Fruit fly (Drosophila melanogaster): ENCODE data around the gene yellow-c.
A peak's percentile ranks its signal among the peaks of the same experiment; 100 is the strongest.

The yellow-c gene

DNA sequence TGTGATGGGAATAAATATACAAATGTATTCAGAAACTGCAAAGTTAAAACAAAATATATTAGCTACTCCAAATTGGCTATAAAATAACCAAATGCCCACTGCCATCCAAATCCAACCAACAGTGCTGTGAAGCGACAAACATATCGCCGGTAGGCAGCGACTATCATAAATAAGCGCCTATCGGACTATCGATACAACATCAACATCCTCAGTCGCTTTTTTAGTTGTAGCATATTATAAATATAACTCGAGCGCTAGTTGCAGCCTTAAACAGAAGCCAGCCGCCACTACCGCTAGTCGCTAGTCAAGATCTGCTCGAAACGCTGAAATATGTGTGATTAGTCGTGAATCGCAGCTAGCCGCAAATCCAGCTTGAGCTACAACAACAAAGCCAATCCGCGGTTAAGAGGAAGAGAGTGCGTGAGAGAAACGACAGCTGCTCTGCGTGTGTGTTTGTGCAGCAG lies 4.1 kb downstream of the yellow-c start (continued):
- TF ChIP-seq MESR4 (GFP tag; optimal IDR thresholded peaks at IDR 0.05) (peak; percentile 69), Bteb2 (GFP tag; optimal IDR thresholded peaks at IDR 0.05) (no peak), eyg (GFP tag; optimal IDR thresholded peaks at IDR 0.05) (no peak), CG18599 (GFP tag; optimal IDR thresholded peaks at IDR 0.05) (no peak), CG17328 (GFP tag; IDR thresholded peaks at IDR 0.05) (no peak), Fer2 (tag; optimal IDR thresholded peaks at IDR 0.05) (no peak), E2f1 (GFP tag; IDR thresholded peaks at IDR 0.05) (no peak), Lpt (GFP tag; optimal IDR thresholded peaks at IDR 0.05) (no peak), fd102C (GFP tag; optimal IDR thresholded peaks at IDR 0.05) (no peak), hbn (GFP tag; IDR thresholded peaks at IDR 0.05; ENCODE audit: partially characterized antibody) (peak; percentile 65), CG10543 (GFP tag; optimal IDR thresholded peaks at IDR 0.05) (peak; percentile 9), lmd (GFP tag; IDR thresholded peaks at IDR 0.05) (peak; percentile 22; the same call in 1 of the 2 replicates), TFAM (GFP tag; optimal IDR thresholded peaks at IDR 0.05) (no peak), Usf (GFP tag; optimal IDR thresholded peaks at IDR 0.05) (no peak), dpn (GFP tag; optimal IDR thresholded peaks at IDR 0.05) (peak; percentile 10 to 53), CG12942 (GFP tag; optimal IDR thresholded peaks at IDR 0.05) (no peak), Drgx (GFP tag; IDR thresholded peaks at IDR 0.05) (no peak), NFAT (GFP tag; IDR thresholded peaks at IDR 0.05) (peak; percentile 72), CG5953 (GFP tag; IDR thresholded peaks at IDR 0.05) (no peak), Mrtf (GFP tag; IDR thresholded peaks at IDR 0.05) (no peak), gem (tag; optimal IDR thresholded peaks at IDR 0.05) (no peak), CG15073 (GFP tag; optimal IDR thresholded peaks at IDR 0.05) (no peak), CG33557 (GFP tag; optimal IDR thresholded peaks at IDR 0.05) (peak; percentile 0), knrl (GFP tag; IDR thresholded peaks at IDR 0.05; ENCODE audit: partially characterized antibody) (peak; percentile 85), schlank (tag; optimal IDR thresholded peaks at IDR 0.05) (no peak), CG4424 (GFP tag; optimal IDR thresholded peaks at IDR 0.05) (peak; percentile 28), CG43689 (GFP tag; IDR thresholded peaks at IDR 0.05) (no peak), CG7357 (GFP tag; IDR thresholded peaks at IDR 0.05) (no peak), MBD-R2 (GFP tag; IDR thresholded peaks at IDR 0.05) (peak; percentile 87), eve (GFP tag; optimal IDR thresholded peaks at IDR 0.05) (no peak), nerfin-1 (tag; optimal IDR thresholded peaks at IDR 0.05) (no peak), CG32532 (GFP tag; IDR thresholded peaks at IDR 0.05) (peak; percentile 61; the same call in 1 of the 2 replicates), B-H1 (GFP tag; IDR thresholded peaks at IDR 0.05) (no peak), luna (GFP tag; optimal IDR thresholded peaks at IDR 0.05) (no peak), Ptx1 (GFP tag; IDR thresholded peaks at IDR 0.05) (peak; percentile 52), ac (GFP tag; optimal IDR thresholded peaks at IDR 0.05) (peak; percentile 60), HLHmδ (GFP tag; optimal IDR thresholded peaks at IDR 0.05) (no peak), CG30020 (tag; optimal IDR thresholded peaks at IDR 0.05) (no peak), sr (GFP tag; IDR thresholded peaks at IDR 0.05) (no peak), gce (GFP tag; IDR thresholded peaks at IDR 0.05) (no peak), stwl (tag; optimal IDR thresholded peaks at IDR 0.05) (peak; percentile 68), CG13123 (GFP tag; optimal IDR thresholded peaks at IDR 0.05) (no peak), kay (GFP tag; optimal IDR thresholded peaks at IDR 0.05) (no peak), crp (GFP tag; optimal IDR thresholded peaks at IDR 0.05) (peak in 1 of 2 experiments; percentile 36), Nf-YC (tag; optimal IDR thresholded peaks at IDR 0.05) (no peak), zfh2 (GFP tag; optimal IDR thresholded peaks at IDR 0.05) (peak; percentile 67), CG15479 (GFP tag; optimal IDR thresholded peaks at IDR 0.05) (peak; percentile 15), Lhr (GFP tag; optimal IDR thresholded peaks at IDR 0.05) (no peak), CG1792 (GFP tag; optimal IDR thresholded peaks at IDR 0.05) (no peak), Hr39 (optimal IDR thresholded peaks at IDR 0.05) (no peak), CG13624 (GFP tag; optimal IDR thresholded peaks at IDR 0.05) (no peak), gro (GFP tag; optimal IDR thresholded peaks at IDR 0.05) (no peak)

Measured in whole organism, embryonic.